Fruit fly (Drosophila melanogaster): ENCODE measurements around the gene CG4194.

The CG4194 gene

DNA sequence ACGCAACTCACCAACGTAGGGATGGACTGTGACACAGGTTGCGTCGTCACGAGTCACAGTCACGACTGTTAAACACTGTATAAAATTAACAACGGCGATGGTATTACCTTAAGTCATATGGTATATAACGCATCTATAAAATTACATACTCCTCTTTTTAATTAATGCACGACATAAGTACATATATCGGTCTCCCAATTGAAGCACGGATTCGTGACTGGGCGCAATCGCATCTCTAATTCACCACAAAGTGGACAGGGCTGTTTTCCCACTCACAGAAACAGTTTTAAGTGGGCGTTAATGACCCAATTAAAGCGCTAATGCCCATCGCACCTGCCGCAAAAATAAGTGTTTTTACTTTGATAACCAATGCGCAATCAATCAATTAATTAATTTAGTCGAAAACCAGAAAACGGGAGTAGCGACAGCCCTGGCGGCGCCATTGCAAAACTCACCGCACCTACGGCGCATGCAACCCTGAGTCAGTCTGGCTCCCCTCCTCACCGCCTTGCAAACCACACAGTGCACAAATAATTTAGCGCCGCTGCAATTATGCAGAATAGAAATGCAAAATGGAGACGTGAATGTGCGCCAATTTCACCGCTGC, 27.0 kb upstream of the CG4194 start, which contains the start of gene CG4313 (continued):
- TF ChIP-seq CG11695 (GFP tag; IDR thresholded peaks at IDR 0.05): peak; percentile 59; the same call in 2 of the 3 replicates
- TF ChIP-seq CG15601 (tag; optimal IDR thresholded peaks at IDR 0.05): peak; percentile 49
- no peak for TF ChIP-seq CG7745 (tag; optimal IDR thresholded peaks at IDR 0.05)
- peak; percentile 55 for TF ChIP-seq Atf3 (GFP tag; optimal IDR thresholded peaks at IDR 0.05)
- peak; percentile 69 for TF ChIP-seq Bgb (GFP tag; IDR thresholded peaks at IDR 0.05; ENCODE audit: partially characterized antibody)
- peak; percentile 59 for TF ChIP-seq CG12659 (GFP tag; optimal IDR thresholded peaks at IDR 0.05)
- no peak for TF ChIP-seq CG2199 (GFP tag; IDR thresholded peaks at IDR 0.05)
- TF ChIP-seq CG3281 (GFP tag; optimal IDR thresholded peaks at IDR 0.05): peak; percentile 90
- TF ChIP-seq Dp (GFP tag; optimal IDR thresholded peaks at IDR 0.05): no peak
- TF ChIP-seq CG13424 (tag; optimal IDR thresholded peaks at IDR 0.05): peak; percentile 77
- peak; percentile 57 for TF ChIP-seq pnt (GFP tag; optimal IDR thresholded peaks at IDR 0.05)
- peak; percentile 73 for TF ChIP-seq chn (GFP tag; optimal IDR thresholded peaks at IDR 0.05)
- TF ChIP-seq CG3726 (GFP tag; IDR thresholded peaks at IDR 0.05): 0 out of 3 replicates have a peak, but pooled peaks have one; percentile 33
- peak; percentile 44 for TF ChIP-seq tx (GFP tag; optimal IDR thresholded peaks at IDR 0.05)
- TF ChIP-seq sens-2 (GFP tag; IDR thresholded peaks at IDR 0.05): no peak
- TF ChIP-seq CG17328 (GFP tag; IDR thresholded peaks at IDR 0.05): peak; percentile 48; the same call in 1 of the 2 replicates
- TF ChIP-seq B-H1 (GFP tag; IDR thresholded peaks at IDR 0.05): peak; percentile 37; the same call in 2 of the 3 replicates
- TF ChIP-seq CHES-1-like (GFP tag; optimal IDR thresholded peaks at IDR 0.05): peak; percentile 77
- TF ChIP-seq peb (GFP tag; IDR thresholded peaks at IDR 0.05): no peak
- TF ChIP-seq grau (tag; optimal IDR thresholded peaks at IDR 0.05): peak; percentile 75
- peak; percentile 60 for TF ChIP-seq gro (GFP tag; optimal IDR thresholded peaks at IDR 0.05)
- TF ChIP-seq CG10274 (GFP tag; optimal IDR thresholded peaks at IDR 0.05): no peak
- TF ChIP-seq Ada2b (GFP tag; IDR thresholded peaks at IDR 0.05): peak; percentile 51
- TF ChIP-seq CG13894 (tag; optimal IDR thresholded peaks at IDR 0.05): peak; percentile 60
- peak; percentile 26 for TF ChIP-seq tio (GFP tag; optimal IDR thresholded peaks at IDR 0.05)
- peak; percentile 49 for TF ChIP-seq gcm (GFP tag; optimal IDR thresholded peaks at IDR 0.05)
- TF ChIP-seq Trl (optimal IDR thresholded peaks at IDR 0.05): no peak
- TF ChIP-seq Trl (GFP tag; optimal IDR thresholded peaks at IDR 0.05): peak; percentile 79
- no peak for TF ChIP-seq CG6854 (GFP tag; optimal IDR thresholded peaks at IDR 0.05)
- peak; percentile 74 for TF ChIP-seq CG6791 (GFP tag; IDR thresholded peaks at IDR 0.05; ENCODE audit: partially characterized antibody)
- TF ChIP-seq Fer2 (tag; optimal IDR thresholded peaks at IDR 0.05): peak; percentile 50
- peak; percentile 83 for TF ChIP-seq amos (GFP tag; IDR thresholded peaks at IDR 0.05; ENCODE audit: partially characterized antibody)
- TF ChIP-seq Deaf1 (tag; optimal IDR thresholded peaks at IDR 0.05): peak; percentile 36
- TF ChIP-seq Hr3 (GFP tag; optimal IDR thresholded peaks at IDR 0.05): peak; percentile 72
- TF ChIP-seq rib (GFP tag; IDR thresholded peaks at IDR 0.05): no peak
- no peak for TF ChIP-seq sim (GFP tag; IDR thresholded peaks at IDR 0.05)
- TF ChIP-seq CG33557 (GFP tag; optimal IDR thresholded peaks at IDR 0.05): peak; percentile 51
- peak; percentile 73 for TF ChIP-seq klu (GFP tag; IDR thresholded peaks at IDR 0.05)
- peak; percentile 58 for TF ChIP-seq B-H2 (GFP tag; optimal IDR thresholded peaks at IDR 0.05)
- peak; percentile 66 for TF ChIP-seq YL-1 (GFP tag; optimal IDR thresholded peaks at IDR 0.05)
- TF ChIP-seq pzg (GFP tag; optimal IDR thresholded peaks at IDR 0.05): peak; percentile 42
- peak; percentile 49 for TF ChIP-seq NC2β (GFP tag; optimal IDR thresholded peaks at IDR 0.05)
- peak; percentile 89 for TF ChIP-seq CG34224 (GFP tag; IDR thresholded peaks at IDR 0.05; ENCODE audit: partially characterized antibody)
- TF ChIP-seq CG14710 (tag; optimal IDR thresholded peaks at IDR 0.05): peak; percentile 70
- no peak for TF ChIP-seq Dip2 (GFP tag; IDR thresholded peaks at IDR 0.05)
- TF ChIP-seq crol (GFP tag; IDR thresholded peaks at IDR 0.05): no peak
- peak; percentile 77 for TF ChIP-seq CG9609 (GFP tag; optimal IDR thresholded peaks at IDR 0.05)
- TF ChIP-seq gt (GFP tag; IDR thresholded peaks at IDR 0.05): 0 out of 2 replicates have a peak, but pooled peaks have one; percentile 54
- no peak for TF ChIP-seq Elba2 (GFP tag; optimal IDR thresholded peaks at IDR 0.05)
- peak; percentile 22 for TF ChIP-seq schlank (tag; optimal IDR thresholded peaks at IDR 0.05)
